Worm (Caenorhabditis elegans) whole organism, late embryonic: Measurements from ENCODE around the gene C25H3.17.
A peak's percentile ranks its signal among the peaks of the same experiment; 100 is the strongest.

Experiments
- C08G9.2 ChIP-seq: sonication (generic microtip); optimal IDR thresholded peaks from 2 replicates; lab custom pipeline; 2016; ENCODE audit warnings: mild to moderate bottlenecking, missing genetic modification characterization, moderate library complexity, missing compliant biosample characterization
- C38D4.7 ChIP-seq: fragments of 200-800 bp; sonication (Bioruptor generic); optimal IDR thresholded peaks from 2 replicates; lab custom pipeline; 2018; ENCODE audit warnings: mild to moderate bottlenecking, missing genetic modification characterization, moderate library complexity, missing compliant biosample characterization
- F13H6.1 ChIP-seq: sonication (generic microtip); optimal IDR thresholded peaks from 2 replicates; lab custom pipeline; 2016; ENCODE audit warnings: missing genetic modification characterization, missing compliant biosample characterization
- K02D7.2 ChIP-seq: sonication (generic microtip); optimal IDR thresholded peaks from 2 replicates; lab custom pipeline; 2017; ENCODE audit warnings: mild to moderate bottlenecking, missing genetic modification characterization, missing compliant biosample characterization
- T23F11.4 ChIP-seq: fragments of 200-800 bp; sonication (Bioruptor generic); optimal IDR thresholded peaks from 2 replicates; lab custom pipeline; 2018; ENCODE audit warnings: mild to moderate bottlenecking, missing genetic modification characterization, missing compliant biosample characterization
- Y22D7AL.16 ChIP-seq: sonication (generic microtip); optimal IDR thresholded peaks from 2 replicates; lab custom pipeline; 2016; ENCODE audit warnings: missing genetic modification characterization, missing compliant biosample characterization
- ahr-1 ChIP-seq: sonication (generic microtip); optimal IDR thresholded peaks from 2 replicates; lab custom pipeline; 2016; ENCODE audit warnings: missing genetic modification characterization, missing compliant biosample characterization
- ceh-18 ChIP-seq: sonication (generic microtip); optimal IDR thresholded peaks from 2 replicates; lab custom pipeline; 2016; ENCODE audit warnings: missing genetic modification characterization, missing compliant biosample characterization
- ceh-19 ChIP-seq: fragments of 200-800 bp; sonication (Bioruptor generic); optimal IDR thresholded peaks from 2 replicates; lab custom pipeline; 2018; ENCODE audit warnings: mild to moderate bottlenecking, missing genetic modification characterization, missing compliant biosample characterization
- ceh-22 ChIP-seq: sonication (generic microtip); optimal IDR thresholded peaks from 2 replicates; lab custom pipeline; 2017; ENCODE audit warnings: missing biosample characterization, missing genetic modification characterization
- ceh-30 ChIP-seq: fragments of 150-350 bp; optimal IDR thresholded peaks from 2 replicates; lab custom pipeline; 2014; ENCODE audit warnings: missing biosample characterization, missing genetic modification characterization
- ceh-34 ChIP-seq: sonication (generic microtip); optimal IDR thresholded peaks from 2 replicates; lab custom pipeline; 2016; ENCODE audit warnings: mild to moderate bottlenecking, missing genetic modification characterization, missing compliant biosample characterization
- ceh-48 ChIP-seq: sonication (generic microtip); optimal IDR thresholded peaks from 2 replicates; lab custom pipeline; 2016; ENCODE audit warnings: missing genetic modification characterization, inconsistent platforms, missing compliant biosample characterization
- ceh-6 ChIP-seq: fragments of 200-800 bp; sonication (Bioruptor generic); optimal IDR thresholded peaks from 2 replicates; lab custom pipeline; 2018; ENCODE audit warnings: mild to moderate bottlenecking, missing genetic modification characterization, missing compliant biosample characterization
- ceh-9 ChIP-seq: sonication (generic microtip); optimal IDR thresholded peaks from 2 replicates; lab custom pipeline; 2016; ENCODE audit warnings: mild to moderate bottlenecking, missing genetic modification characterization, inconsistent platforms, missing compliant biosample characterization
- che-1 ChIP-seq: sonication (generic microtip); optimal IDR thresholded peaks from 2 replicates; lab custom pipeline; 2016; ENCODE audit warnings: mild to moderate bottlenecking, missing genetic modification characterization, missing compliant biosample characterization
- dmd-4 ChIP-seq: sonication (generic microtip); optimal IDR thresholded peaks from 2 replicates; lab custom pipeline; 2016; ENCODE audit warnings: borderline replicate concordance, missing genetic modification characterization, missing compliant biosample characterization
- ets-4 ChIP-seq: sonication (generic microtip); optimal IDR thresholded peaks from 2 replicates; lab custom pipeline; 2016; ENCODE audit warnings: missing genetic modification characterization, missing compliant biosample characterization
- eyg-1 ChIP-seq: sonication (generic microtip); optimal IDR thresholded peaks from 2 replicates; lab custom pipeline; 2016; ENCODE audit warnings: missing genotype, missing genetic modification characterization, missing compliant biosample characterization
- fax-1 ChIP-seq: sonication (generic microtip); optimal IDR thresholded peaks from 2 replicates; lab custom pipeline; 2016; ENCODE audit warnings: missing genotype, missing genetic modification characterization, missing compliant biosample characterization
- fkh-10 ChIP-seq: fragments of 150-350 bp; optimal IDR thresholded peaks from 2 replicates; lab custom pipeline; 2014; ENCODE audit warnings: missing biosample characterization, missing genetic modification reagents, missing genetic modification characterization
- fkh-6 ChIP-seq: sonication (generic microtip); optimal IDR thresholded peaks from 2 replicates; lab custom pipeline; 2016; ENCODE audit warnings: missing genetic modification characterization, missing compliant biosample characterization
- hlh-13 ChIP-seq: fragments of 200-800 bp; sonication (Bioruptor generic); optimal IDR thresholded peaks from 2 replicates; lab custom pipeline; 2018; ENCODE audit warnings: mild to moderate bottlenecking, missing genetic modification characterization, missing compliant biosample characterization
- hlh-8 ChIP-seq: sonication (generic microtip); optimal IDR thresholded peaks from 2 replicates; lab custom pipeline; 2016; ENCODE audit warnings: missing genotype, missing genetic modification characterization, missing compliant biosample characterization
- lin-11 ChIP-seq: fragments of 200-800 bp; sonication (Bioruptor generic); optimal IDR thresholded peaks from 2 replicates; lab custom pipeline; 2018; ENCODE audit warnings: mild to moderate bottlenecking, missing genetic modification characterization, missing compliant biosample characterization
- madf-2 ChIP-seq: sonication (generic microtip); optimal IDR thresholded peaks from 2 replicates; lab custom pipeline; 2017; ENCODE audit warnings: missing genetic modification characterization, missing compliant biosample characterization
- mec-3 ChIP-seq: sonication (generic microtip); optimal IDR thresholded peaks from 2 replicates; lab custom pipeline; 2016; ENCODE audit warnings: borderline replicate concordance, missing genetic modification characterization, missing compliant biosample characterization
- nfya-1 ChIP-seq: sonication (generic microtip); optimal IDR thresholded peaks from 2 replicates; lab custom pipeline; 2017; ENCODE audit warnings: missing genetic modification characterization, mild to moderate bottlenecking, missing compliant biosample characterization, antibody characterized with exemption, moderate library complexity
- nhr-11 ChIP-seq: fragments of 150-350 bp; optimal IDR thresholded peaks from 2 replicates; lab custom pipeline; 2014; ENCODE audit warnings: missing biosample characterization, missing genetic modification characterization
- nhr-232 ChIP-seq: sonication (generic microtip); optimal IDR thresholded peaks from 2 replicates; lab custom pipeline; 2016; ENCODE audit warnings: missing genetic modification characterization, missing compliant biosample characterization
- npax-4 ChIP-seq: sonication (generic microtip); optimal IDR thresholded peaks from 2 replicates; lab custom pipeline; 2016; ENCODE audit warnings: missing genetic modification characterization, missing compliant biosample characterization
- odd-2 ChIP-seq: sonication (generic microtip); optimal IDR thresholded peaks from 2 replicates; lab custom pipeline; 2017; ENCODE audit warnings: antibody characterized with exemption, mild to moderate bottlenecking, missing genetic modification characterization, missing compliant biosample characterization
- pag-3 ChIP-seq: sonication (generic microtip); optimal IDR thresholded peaks from 2 replicates; lab custom pipeline; 2016; ENCODE audit warnings: missing compliant biosample characterization, missing genetic modification characterization, borderline replicate concordance
- pat-9 ChIP-seq: fragments of 200-800 bp; sonication (Bioruptor generic); optimal IDR thresholded peaks from 2 replicates; lab custom pipeline; 2018; ENCODE audit warnings: mild to moderate bottlenecking, missing genetic modification characterization, moderate library complexity, missing compliant biosample characterization
- pha-2 ChIP-seq: sonication (generic microtip); optimal IDR thresholded peaks from 2 replicates; lab custom pipeline; 2017; ENCODE audit warnings: mild to moderate bottlenecking, missing genetic modification characterization, missing compliant biosample characterization
- pros-1 ChIP-seq: fragments of 150-350 bp; optimal IDR thresholded peaks from 2 replicates; lab custom pipeline; 2014; ENCODE audit warnings: missing biosample characterization, missing genetic modification reagents, missing genetic modification characterization
- ref-2 ChIP-seq: sonication (generic microtip); optimal IDR thresholded peaks from 2 replicates; lab custom pipeline; 2016; ENCODE audit warnings: missing genetic modification characterization, missing compliant biosample characterization
- rnt-1 ChIP-seq: sonication (generic microtip); optimal IDR thresholded peaks from 2 replicates; lab custom pipeline; 2016; ENCODE audit warnings: missing genetic modification characterization, missing compliant biosample characterization
- sdc-2 ChIP-seq: sonication (generic microtip); optimal IDR thresholded peaks from 2 replicates; lab custom pipeline; 2016; ENCODE audit warnings: missing genotype, missing genetic modification characterization, missing compliant biosample characterization
- syd-9 ChIP-seq: sonication (generic microtip); optimal IDR thresholded peaks from 2 replicates; lab custom pipeline; 2016; ENCODE audit warnings: mild to moderate bottlenecking, missing genetic modification characterization, moderate library complexity, missing compliant biosample characterization
- tbx-2 ChIP-seq: sonication (generic microtip); optimal IDR thresholded peaks from 2 replicates; lab custom pipeline; 2016; ENCODE audit warnings: missing genetic modification characterization, missing compliant biosample characterization
- ttx-3 ChIP-seq: sonication (generic microtip); optimal IDR thresholded peaks from 2 replicates; lab custom pipeline; 2016; ENCODE audit warnings: missing genetic modification reagents, missing genetic modification characterization, missing compliant biosample characterization
- unc-3 ChIP-seq, 2 experiments: fragments of 200-800 bp in 1 of 2; sonication (Bioruptor generic) in 1 of 2; sonication (generic microtip) in 1 of 2; conservative IDR thresholded peaks in 1 of 2; optimal IDR thresholded peaks in 1 of 2; 2 replicates each; pipeline versions ENCODE4 v1.3.6 to Lab custom; 2016 to 2022; ENCODE audit warnings: missing compliant biosample characterization in 2 of 2, missing genetic modification characterization in 2 of 2, missing genetic modification reagents in 1 of 2
- unc-55 ChIP-seq: sonication (generic microtip); optimal IDR thresholded peaks from 2 replicates; lab custom pipeline; 2017; ENCODE audit warnings: missing biosample characterization, missing genetic modification reagents, missing genetic modification characterization
- zip-5 ChIP-seq: sonication (generic microtip); optimal IDR thresholded peaks from 2 replicates; lab custom pipeline; 2016; ENCODE audit warnings: missing genetic modification characterization, missing compliant biosample characterization
- ztf-16 ChIP-seq: sonication (generic microtip); optimal IDR thresholded peaks from 2 replicates; lab custom pipeline; 2017; ENCODE audit warnings: missing genetic modification characterization, missing compliant biosample characterization

Gene C25H3.17

DNA sequence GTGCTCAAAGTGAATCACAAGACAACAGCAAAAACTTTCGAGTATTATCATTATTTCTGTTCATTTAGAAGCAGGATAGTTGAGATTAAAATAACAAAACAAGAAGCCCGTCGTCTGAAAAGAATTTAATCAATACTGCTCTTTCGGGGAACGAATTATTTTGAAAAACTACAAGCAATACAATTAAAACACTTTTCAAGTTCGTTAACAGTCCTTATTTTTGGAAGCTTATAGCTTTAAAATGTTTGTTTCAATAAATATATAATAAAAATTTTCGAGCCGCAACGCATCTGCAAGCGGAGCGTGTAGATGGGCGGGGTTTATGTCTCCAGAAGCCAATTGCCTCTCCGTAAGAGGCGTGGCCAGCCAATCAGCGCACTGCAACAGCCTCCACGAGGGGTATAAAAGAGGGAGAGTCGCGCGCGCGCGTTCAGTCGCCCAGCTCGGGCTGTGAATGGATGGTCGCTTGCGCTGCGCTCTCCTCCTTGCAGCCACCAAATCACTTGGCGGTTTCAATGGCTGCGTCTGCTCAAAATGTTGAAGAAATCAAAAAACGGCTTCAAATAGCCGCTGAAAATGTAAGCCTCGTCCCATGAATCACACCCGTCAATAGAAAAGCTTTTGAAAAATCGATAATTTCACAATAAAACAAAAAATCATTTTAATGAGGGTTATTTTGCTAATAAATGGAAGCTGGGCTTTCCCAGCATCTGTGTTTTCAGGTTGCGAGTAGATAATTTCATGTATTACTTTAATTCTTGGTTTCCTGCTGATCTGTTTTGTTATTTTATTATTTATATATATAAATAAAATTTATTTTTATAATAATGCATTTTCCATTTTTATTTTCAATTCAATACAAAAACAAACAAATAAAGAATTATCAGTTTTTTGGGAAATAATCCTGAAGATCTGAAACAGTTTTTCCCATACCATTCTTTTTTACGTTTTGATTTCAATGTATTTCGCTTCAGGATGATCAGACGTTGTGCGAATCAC is 8.4 kb downstream of the C25H3.17 start, which contains the start of the genes ift-43 and mdt-26 (continued):
- TF ChIP-seq pha-2 (tag; lab: Kevin White, UChicago), result peak; percentile 29
- peak; percentile 100 for TF ChIP-seq nfya-1 (tag; lab: Kevin White, UChicago)
- TF ChIP-seq ceh-22 (tag; lab: Kevin White, UChicago), result peak; percentile 53
- peak; percentile 17 for TF ChIP-seq ceh-18 (tag; lab: Kevin White, UChicago)
- TF ChIP-seq dmd-4, result no peak
- no peak for TF ChIP-seq pag-3 (tag; lab: Kevin White, UChicago)
- TF ChIP-seq fkh-6 (tag; lab: Kevin White, UChicago), result peak; percentile 56
- peak; percentile 23 for TF ChIP-seq ets-4 (tag; lab: Kevin White, UChicago)
- TF ChIP-seq eyg-1 (tag; lab: Kevin White, UChicago), result no peak
- peak; percentile 41 for TF ChIP-seq sdc-2 (tag; lab: Kevin White, UChicago)
- no peak for TF ChIP-seq mec-3 (tag; lab: Kevin White, UChicago)
- peak; percentile 18 for TF ChIP-seq syd-9 (tag; lab: Kevin White, UChicago)
- TF ChIP-seq ahr-1 (tag; lab: Kevin White, UChicago), result no peak
- TF ChIP-seq pros-1 (tag; lab: Kevin White, UChicago), result peak; percentile 55
- TF ChIP-seq lin-11 (tag; lab: Kevin White, UChicago), result peak; percentile 55
- peak; percentile 9 for TF ChIP-seq ceh-34
- TF ChIP-seq ttx-3 (tag; lab: Kevin White, UChicago), result peak; percentile 16
- 0 out of 2 replicates have a peak, but pooled peaks have one; percentile 28 for TF ChIP-seq unc-3 (GFP tag; conservative IDR thresholded peaks at IDR 0.05; lab: Robert Waterston, UW)
- no peak for TF ChIP-seq unc-3 (tag; optimal IDR thresholded peaks at IDR 0.05; lab: Kevin White, UChicago)
- peak; percentile 55 for TF ChIP-seq madf-2 (tag; lab: Kevin White, UChicago)
- TF ChIP-seq che-1, result peak; percentile 14
- TF ChIP-seq hlh-8 (tag; lab: Kevin White, UChicago), result no peak
- no peak for TF ChIP-seq C38D4.7 (GFP tag; lab: Kevin White, UChicago)
- no peak for TF ChIP-seq F13H6.1 (tag; lab: Kevin White, UChicago)
- no peak for TF ChIP-seq fax-1 (tag; lab: Kevin White, UChicago)
- TF ChIP-seq ceh-6 (GFP tag; lab: Kevin White, UChicago), result peak; percentile 33
- TF ChIP-seq tbx-2 (tag; lab: Kevin White, UChicago), result peak; percentile 73
- no peak for TF ChIP-seq Y22D7AL.16 (tag; lab: Kevin White, UChicago)
- TF ChIP-seq odd-2, result no peak
- no peak for TF ChIP-seq zip-5 (tag; lab: Kevin White, UChicago)
- no peak for TF ChIP-seq nhr-11 (tag; lab: Kevin White, UChicago)
- TF ChIP-seq ref-2 (tag; lab: Kevin White, UChicago), result peak; percentile 30
- TF ChIP-seq rnt-1 (tag; lab: Kevin White, UChicago), result peak; percentile 57
- TF ChIP-seq pat-9, result peak; percentile 14
- TF ChIP-seq, all 69 proteins: peak for 37

DNA sequence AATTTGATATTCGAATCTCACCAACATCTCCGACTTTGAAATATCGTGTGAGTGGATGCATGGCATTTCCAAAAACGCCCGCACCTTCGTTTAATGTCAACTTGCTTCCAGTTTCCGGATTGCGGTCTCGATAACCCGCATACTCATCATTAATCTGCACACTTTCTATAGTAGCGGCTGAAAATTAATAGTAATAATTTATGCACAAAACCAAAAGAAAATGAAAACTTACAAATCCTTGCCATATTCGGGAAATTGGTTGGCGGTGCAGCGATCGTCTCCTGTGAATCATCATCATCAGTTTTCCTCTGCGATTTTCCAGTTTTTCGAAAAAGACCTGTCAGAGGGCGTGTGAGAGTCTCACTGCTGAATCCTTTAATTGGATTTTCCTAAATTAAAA is 9.3 kb downstream of the C25H3.17 start:
- TF ChIP-seq T23F11.4 (GFP tag; lab: Kevin White, UChicago), result no peak
- no peak for TF ChIP-seq F13H6.1 (tag; lab: Kevin White, UChicago)

DNA sequence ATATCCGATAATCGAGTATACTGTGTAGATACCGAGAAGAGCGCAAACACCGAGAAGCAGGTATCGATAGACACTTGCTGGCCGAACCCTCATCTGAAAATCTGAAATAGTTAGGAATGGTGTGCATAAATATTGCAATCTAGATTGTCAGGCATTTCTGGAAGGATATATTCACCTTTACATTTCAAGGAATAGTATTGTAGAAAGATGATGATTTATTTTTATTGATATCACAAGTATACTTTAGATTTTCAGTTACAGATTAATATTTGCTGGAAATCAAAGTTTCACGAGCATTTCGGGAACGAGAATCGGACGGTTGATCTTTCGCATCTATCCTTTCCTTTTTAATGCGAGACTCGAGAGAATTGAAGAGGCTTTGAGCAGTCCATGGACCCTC is 9.8 kb downstream of the C25H3.17 start, which contains the start of gene fut-3:
fut-3 (minus strand) TSS at position 101 of the 400 bp plus-strand sequence.
- TF ChIP-seq ceh-48, result no peak
- TF ChIP-seq ceh-19 (GFP tag; lab: Kevin White, UChicago), result no peak
- no peak for TF ChIP-seq ceh-18 (tag; lab: Kevin White, UChicago)
- no peak for TF ChIP-seq nhr-11 (tag; lab: Kevin White, UChicago)
- TF ChIP-seq ztf-16 (tag; lab: Kevin White, UChicago), result no peak
- no peak for TF ChIP-seq ceh-9
- no peak for TF ChIP-seq C08G9.2
- no peak for TF ChIP-seq hlh-13 (GFP tag; lab: Kevin White, UChicago)
- TF ChIP-seq T23F11.4 (GFP tag; lab: Kevin White, UChicago), result no peak
- TF ChIP-seq nhr-232, result no peak
- TF ChIP-seq K02D7.2, result no peak
- TF ChIP-seq ets-4 (tag; lab: Kevin White, UChicago), result no peak
- TF ChIP-seq ceh-30 (tag; lab: Kevin White, UChicago), result no peak
- TF ChIP-seq fkh-10, result no peak
- TF ChIP-seq npax-4 (tag; lab: Kevin White, UChicago), result no peak
- TF ChIP-seq unc-55 (GFP tag; lab: Kevin White, UChicago), result no peak
